Fruit fly (Drosophila melanogaster) whole organism, embryonic: ENCODE results near the gene CG34295.

Experiments
- Aef1 ChIP-seq: fragments of 200-800 bp; sonication (Bioruptor generic); IDR thresholded peaks from 3 replicates; pipeline ENCODE4 v1.3.6; 2022; ENCODE audit warnings: missing biosample characterization, missing genetic modification characterization
- B-H1 ChIP-seq: fragments of 200-800 bp; sonication (Bioruptor generic); IDR thresholded peaks from 3 replicates; pipeline ENCODE4 v1.3.6; 2022; ENCODE audit warnings: missing biosample characterization, missing genetic modification characterization
- BEAF-32 ChIP-seq: fragments of 200-800 bp; sonication (Bioruptor generic); optimal IDR thresholded peaks from 3 replicates; lab custom pipeline; 2017; ENCODE audit warnings: missing biosample characterization, missing genetic modification characterization, mild to moderate bottlenecking, moderate library complexity, missing genetic modification reagents
- Blimp-1 ChIP-seq: fragments of 200-800 bp; sonication (Bioruptor generic); optimal IDR thresholded peaks from 3 replicates; lab custom pipeline; 2018; ENCODE audit warnings: missing biosample characterization, missing genetic modification characterization, mild to moderate bottlenecking, moderate library complexity, missing genetic modification reagents
- CG11695 ChIP-seq: fragments of 200-800 bp; sonication (Bioruptor generic); IDR thresholded peaks from 3 replicates; pipeline ENCODE4 v1.3.6; 2022; ENCODE audit warnings: missing biosample characterization, missing genetic modification characterization
- CG15073 ChIP-seq: fragments of 200-800 bp; sonication (Bioruptor generic); optimal IDR thresholded peaks from 2 replicates; lab custom pipeline; 2016; ENCODE audit warnings: missing biosample characterization, missing genetic modification characterization
- CG1602 ChIP-seq: fragments of 200-800 bp; sonication (Bioruptor generic); optimal IDR thresholded peaks from 3 replicates; lab custom pipeline; 2016; ENCODE audit warnings: missing biosample characterization, missing genetic modification characterization
- CG17186 ChIP-seq: fragments of 200-800 bp; sonication (Bioruptor generic); optimal IDR thresholded peaks from 3 replicates; lab custom pipeline; 2017; ENCODE audit warnings: missing biosample characterization, missing genetic modification reagents, missing genetic modification characterization
- CG17912 ChIP-seq: fragments of 200-800 bp; sonication (Bioruptor generic); optimal IDR thresholded peaks from 2 replicates; lab custom pipeline; 2018; ENCODE audit warnings: missing biosample characterization, mild to moderate bottlenecking, missing genetic modification characterization
- CG2202 ChIP-seq: fragments of 200-800 bp; sonication (Bioruptor generic); optimal IDR thresholded peaks from 2 replicates; lab custom pipeline; 2018; ENCODE audit warnings: missing biosample characterization, mild to moderate bottlenecking, missing genetic modification characterization
- CG31224 ChIP-seq: fragments of 200-800 bp; sonication (Bioruptor generic); IDR thresholded peaks from 2 replicates; pipeline ENCODE4 v1.3.6; 2022; ENCODE audit warnings: missing biosample characterization, missing genetic modification characterization
- CG32767 ChIP-seq: fragments of 200-800 bp; sonication (Bioruptor generic); IDR thresholded peaks from 2 replicates; pipeline ENCODE4 v1.3.6; 2022; ENCODE audit warnings: missing biosample characterization, missing genetic modification characterization
- CG34376 ChIP-seq: fragments of 200-800 bp; sonication (Bioruptor generic); optimal IDR thresholded peaks from 2 replicates; lab custom pipeline; 2018; ENCODE audit warnings: missing biosample characterization, mild to moderate bottlenecking, missing genetic modification characterization
- CG34422 ChIP-seq: fragments of 200-800 bp; sonication (Bioruptor generic); IDR thresholded peaks from 3 replicates; pipeline ENCODE4 v1.3.6; 2022; ENCODE audit warnings: missing biosample characterization, missing genetic modification characterization
- CG43689 ChIP-seq: fragments of 200-800 bp; sonication (Bioruptor generic); IDR thresholded peaks from 2 replicates; pipeline ENCODE4 v1.3.6; 2022; ENCODE audit warnings: missing biosample characterization, missing genetic modification characterization
- CG4404 ChIP-seq: fragments of 200-800 bp; sonication (Bioruptor generic); IDR thresholded peaks from 2 replicates; pipeline ENCODE4 v1.3.6; 2022; ENCODE audit warnings: missing biosample characterization, missing genetic modification characterization
- CG6791 ChIP-seq: fragments of 200-800 bp; sonication (Bioruptor generic); IDR thresholded peaks from 3 replicates; pipeline ENCODE4 v1.3.6; 2022; ENCODE audit warnings: missing biosample characterization, missing genetic modification characterization; ENCODE audit not compliant: partially characterized antibody
- CG8388 ChIP-seq: fragments of 200-800 bp; sonication (Bioruptor generic); optimal IDR thresholded peaks from 2 replicates; lab custom pipeline; 2019; ENCODE audit warnings: missing biosample characterization, mild to moderate bottlenecking, missing genetic modification characterization, moderate library complexity
- CG8478 ChIP-seq: fragments of >200 bp; optimal IDR thresholded peaks from 2 replicates; lab custom pipeline; 2018
- CG9609 ChIP-seq: fragments of 200-800 bp; sonication (Bioruptor generic); optimal IDR thresholded peaks from 3 replicates; lab custom pipeline; 2016; ENCODE audit warnings: missing biosample characterization, missing genetic modification characterization
- CG9876 ChIP-seq: fragments of 200-800 bp; sonication (Bioruptor generic); optimal IDR thresholded peaks from 2 replicates; lab custom pipeline; 2016; ENCODE audit warnings: missing biosample characterization, missing genetic modification characterization
- Dek ChIP-seq: fragments of 200-800 bp; sonication (Bioruptor generic); optimal IDR thresholded peaks from 3 replicates; lab custom pipeline; 2019; ENCODE audit warnings: missing biosample characterization, mild to moderate bottlenecking, missing genetic modification characterization, moderate library complexity
- Dll ChIP-seq: fragments of 200-800 bp; sonication (Bioruptor generic); IDR thresholded peaks from 4 replicates; pipeline ENCODE4 v1.3.6; 2022; ENCODE audit warnings: missing biosample characterization, missing genetic modification characterization; ENCODE audit not compliant: partially characterized antibody
- Doc2 ChIP-seq: fragments of 200-800 bp; sonication (Bioruptor generic); IDR thresholded peaks from 2 replicates; pipeline ENCODE4 v1.3.6; 2022; ENCODE audit warnings: missing biosample characterization, missing genetic modification characterization
- HHEX ChIP-seq: fragments of 200-800 bp; sonication (Bioruptor generic); optimal IDR thresholded peaks from 3 replicates; lab custom pipeline; 2017; ENCODE audit warnings: missing biosample characterization, mild to moderate bottlenecking, missing genetic modification characterization, missing genetic modification reagents
- HLH3B ChIP-seq: fragments of 200-800 bp; sonication (Bioruptor generic); IDR thresholded peaks from 2 replicates; pipeline ENCODE4 v1.3.6; 2022; ENCODE audit warnings: missing biosample characterization, missing genetic modification characterization
- HLH54F ChIP-seq: fragments of 200-800 bp; sonication (Bioruptor generic); optimal IDR thresholded peaks from 3 replicates; lab custom pipeline; 2016; ENCODE audit warnings: missing biosample characterization, missing genetic modification characterization
- Kr ChIP-seq: fragments of 200-800 bp; sonication (Bioruptor generic); optimal IDR thresholded peaks from 2 replicates; lab custom pipeline; 2017; ENCODE audit warnings: missing biosample characterization, mild to moderate bottlenecking, missing genetic modification characterization
- Neu2 ChIP-seq: fragments of 200-800 bp; sonication (Bioruptor generic); optimal IDR thresholded peaks from 3 replicates; lab custom pipeline; 2016; ENCODE audit warnings: missing biosample characterization, missing genetic modification characterization, borderline replicate concordance
- Sry-δ ChIP-seq: fragments of 200-800 bp; sonication (Bioruptor generic); optimal IDR thresholded peaks from 2 replicates; lab custom pipeline; 2016; ENCODE audit warnings: missing biosample characterization, missing genetic modification characterization
- abd-A ChIP-seq: fragments of 200-800 bp; sonication (Bioruptor generic); optimal IDR thresholded peaks from 3 replicates; lab custom pipeline; 2019; ENCODE audit warnings: missing biosample characterization, mild to moderate bottlenecking, missing genetic modification characterization, moderate library complexity
- aop ChIP-seq: fragments of 200-800 bp; sonication (Bioruptor generic); IDR thresholded peaks from 2 replicates; pipeline ENCODE4 v1.3.6; 2022; ENCODE audit warnings: missing biosample characterization, missing genetic modification characterization
- ci ChIP-seq: fragments of 200-800 bp; sonication (Bioruptor generic); IDR thresholded peaks from 3 replicates; pipeline ENCODE4 v1.3.6; 2022; ENCODE audit warnings: missing biosample characterization, missing genetic modification characterization
- dimm ChIP-seq: fragments of 200-800 bp; sonication (Bioruptor generic); IDR thresholded peaks from 2 replicates; pipeline ENCODE4 v1.3.6; 2022; ENCODE audit warnings: missing biosample characterization, missing genetic modification characterization
- disco-r ChIP-seq: fragments of 200-800 bp; sonication (Bioruptor generic); optimal IDR thresholded peaks from 2 replicates; lab custom pipeline; 2016; ENCODE audit warnings: missing biosample characterization, missing genetic modification characterization
- dpn ChIP-seq, 2 experiments: fragments of 200-800 bp; sonication (Bioruptor generic); optimal IDR thresholded peaks; 3 replicates each; lab custom pipeline; 2016; ENCODE audit warnings: missing biosample characterization in 2 of 2, missing genetic modification characterization in 2 of 2
- grn ChIP-seq: fragments of 200-800 bp; sonication (Bioruptor generic); optimal IDR thresholded peaks from 3 replicates; lab custom pipeline; 2017; ENCODE audit warnings: missing biosample characterization, missing genetic modification characterization
- hkb ChIP-seq, 2 experiments: fragments of 200-800 bp in 1 of 2; fragments of >200 bp in 1 of 2; sonication (Bioruptor generic) in 1 of 2; IDR thresholded peaks in 1 of 2; optimal IDR thresholded peaks in 1 of 2; 2 replicates each; pipeline versions ENCODE4 v1.3.6 to Lab custom; 2017 to 2022; ENCODE audit warnings: missing biosample characterization in 1 of 2, missing genetic modification characterization in 1 of 2
- klu ChIP-seq: fragments of 200-800 bp; sonication (Bioruptor generic); IDR thresholded peaks from 2 replicates; pipeline ENCODE4 v1.3.6; 2022; ENCODE audit warnings: missing biosample characterization, missing genetic modification characterization
- lbe ChIP-seq: fragments of 200-800 bp; sonication (Bioruptor generic); optimal IDR thresholded peaks from 2 replicates; lab custom pipeline; 2016; ENCODE audit warnings: missing biosample characterization, mild to moderate bottlenecking, missing genetic modification characterization
- maf-S ChIP-seq: fragments of 200-800 bp; sonication (Bioruptor generic); optimal IDR thresholded peaks from 2 replicates; lab custom pipeline; 2016; ENCODE audit warnings: missing biosample characterization, missing genetic modification characterization
- onecut ChIP-seq: fragments of 200-800 bp; sonication (Bioruptor generic); IDR thresholded peaks from 2 replicates; pipeline ENCODE4 v1.3.6; 2022; ENCODE audit warnings: missing biosample characterization, missing genetic modification characterization
- org-1 ChIP-seq: fragments of 200-800 bp; sonication (Bioruptor generic); optimal IDR thresholded peaks from 2 replicates; lab custom pipeline; 2017; ENCODE audit warnings: missing biosample characterization, missing genetic modification characterization
- ro ChIP-seq: fragments of 200-800 bp; sonication (Bioruptor generic); IDR thresholded peaks from 2 replicates; pipeline ENCODE4 v1.3.6; 2022; ENCODE audit warnings: missing biosample characterization, missing genetic modification characterization
- slp2 ChIP-seq: fragments of 200-800 bp; sonication (Bioruptor generic); optimal IDR thresholded peaks from 2 replicates; lab custom pipeline; 2016; ENCODE audit warnings: missing biosample characterization, missing genetic modification characterization
- sna ChIP-seq: fragments of 200-800 bp; sonication (Bioruptor generic); IDR thresholded peaks from 2 replicates; pipeline ENCODE4 v1.3.6; 2022; ENCODE audit warnings: missing biosample characterization, missing genetic modification characterization; ENCODE audit not compliant: partially characterized antibody
- sqz ChIP-seq: fragments of 200-800 bp; sonication (Bioruptor generic); optimal IDR thresholded peaks from 3 replicates; lab custom pipeline; 2018; ENCODE audit warnings: missing biosample characterization, mild to moderate bottlenecking, missing genetic modification characterization
- vfl ChIP-seq: fragments of 200-800 bp; sonication (Bioruptor generic); optimal IDR thresholded peaks from 2 replicates; lab custom pipeline; 2016; ENCODE audit warnings: missing biosample characterization, missing genetic modification characterization
- vvl ChIP-seq: fragments of 200-800 bp; sonication (Bioruptor generic); IDR thresholded peaks from 2 replicates; pipeline ENCODE4 v1.3.6; 2022; ENCODE audit warnings: missing biosample characterization, missing genetic modification characterization
- wek ChIP-seq: fragments of 200-800 bp; sonication (Bioruptor generic); optimal IDR thresholded peaks from 3 replicates; lab custom pipeline; 2018; ENCODE audit warnings: missing biosample characterization, mild to moderate bottlenecking, missing genetic modification characterization, moderate library complexity

CG34295 gene

DNA sequence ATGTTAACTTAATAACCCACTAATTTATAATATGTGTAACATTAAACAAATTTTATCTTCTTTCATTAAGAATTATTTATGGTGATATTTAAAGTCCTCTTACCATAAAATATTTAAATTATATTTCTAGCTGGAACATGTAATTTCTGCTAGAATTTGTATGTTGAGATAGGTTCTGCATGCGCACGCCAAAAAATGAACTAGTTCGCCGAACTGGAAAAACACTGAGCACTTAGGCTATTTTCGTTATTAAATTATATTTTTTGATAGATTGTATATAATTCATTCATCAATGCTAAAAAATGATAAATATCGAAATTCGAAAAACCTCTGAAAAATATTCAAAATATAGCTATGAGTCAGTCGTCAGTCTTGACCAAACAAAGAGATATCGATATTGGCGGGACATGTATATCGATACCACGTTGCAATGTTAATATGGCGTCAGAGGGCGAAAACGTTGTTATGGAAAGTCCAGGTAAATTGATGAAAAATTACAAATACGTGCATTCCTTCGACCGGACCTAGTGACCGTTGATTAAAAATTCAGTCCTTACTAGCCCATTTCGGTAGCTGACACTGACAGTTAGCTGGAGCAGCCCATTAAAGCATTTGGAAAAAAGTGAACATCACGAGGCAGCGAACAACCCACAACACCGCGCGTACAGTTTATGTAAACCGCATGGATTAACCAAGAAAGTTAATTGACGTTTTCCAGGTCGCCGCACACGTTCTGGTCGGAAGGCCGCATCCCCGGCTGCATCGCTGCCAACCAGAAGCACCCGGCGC, 22.5 kb downstream of the CG34295 start, which contains the start of gene Prp39 (continued):
- TF ChIP-seq CG32767 (0 out of 2 replicates have a peak, but pooled peaks have one; percentile 30), CG17912 (GFP tag; lab: Kevin White, UChicago) (no peak), Aef1 (peak; percentile 33; the same call in 1 of the 3 replicates), Neu2 (no peak), Doc2 (GFP tag; lab: Robert Waterston, UW) (no peak), hkb (optimal IDR thresholded peaks at IDR 0.05; lab: Kevin White, UChicago) (no peak), hkb (GFP tag; IDR thresholded peaks at IDR 0.05; lab: Robert Waterston, UW) (peak; percentile 42; the same call in 1 of the 2 replicates), CG31224 (GFP tag; lab: Robert Waterston, UW) (no peak), dpn (GFP tag; optimal IDR thresholded peaks at IDR 0.05; lab: Kevin White, UChicago) (peak in 1 of 2 experiments; percentile 50), CG2202 (tag; lab: Kevin White, UChicago) (no peak), Kr (GFP tag; lab: Kevin White, UChicago) (no peak), onecut (no peak), sna (GFP tag; lab: Robert Waterston, UW) (peak; percentile 53), dimm (GFP tag; lab: Robert Waterston, UW) (no peak), CG43689 (GFP tag; lab: Robert Waterston, UW) (no peak), ci (GFP tag; lab: Robert Waterston, UW) (peak; percentile 56; the same call in 2 of the 3 replicates), CG15073 (GFP tag; lab: Kevin White, UChicago) (no peak), CG1602 (no peak), Dek (tag; lab: Kevin White, UChicago) (no peak), sqz (GFP tag; lab: Kevin White, UChicago) (no peak), wek (GFP tag; lab: Kevin White, UChicago) (no peak), disco-r (GFP tag; lab: Kevin White, UChicago) (no peak), ro (GFP tag; lab: Robert Waterston, UW) (no peak), slp2 (GFP tag; lab: Kevin White, UChicago) (no peak), vfl (no peak), maf-S (no peak), CG6791 (peak; percentile 69), CG9609 (GFP tag; lab: Kevin White, UChicago) (no peak), Dll (peak; percentile 84), Sry-δ (GFP tag; lab: Kevin White, UChicago) (peak; percentile 43), CG9876 (no peak), abd-A (no peak), aop (GFP tag; lab: Robert Waterston, UW) (no peak), Blimp-1 (GFP tag; lab: Kevin White, UChicago) (no peak), lbe (GFP tag; lab: Kevin White, UChicago) (no peak), HHEX (GFP tag; lab: Kevin White, UChicago) (no peak), CG34422 (peak; percentile 60), CG4404 (GFP tag; lab: Robert Waterston, UW) (no peak; the same call in 1 of the 2 replicates), CG8388 (GFP tag; lab: Kevin White, UChicago) (peak; percentile 10), org-1 (GFP tag; lab: Kevin White, UChicago) (no peak), grn (no peak), CG34376 (GFP tag; lab: Kevin White, UChicago) (no peak), CG17186 (GFP tag; lab: Kevin White, UChicago) (peak; percentile 14), B-H1 (GFP tag; lab: Robert Waterston, UW) (no peak), klu (peak; percentile 13; the same call in 1 of the 2 replicates), HLH54F (GFP tag; lab: Kevin White, UChicago) (no peak), CG11695 (no peak), vvl (peak; percentile 77), CG8478 (lab: Kevin White, UChicago) (no peak), BEAF-32 (GFP tag; lab: Kevin White, UChicago) (peak; percentile 75), HLH3B (GFP tag; lab: Robert Waterston, UW) (no peak)
